Worm (Caenorhabditis elegans) whole organism, L2 larva: ENCODE data around the gene F43C11.16.

Source experiments
- C34F6.9 ChIP-seq: fragments of 150-350 bp; optimal IDR thresholded peaks from 2 replicates; lab custom pipeline; 2014; ENCODE audit warnings: missing biosample characterization, missing genetic modification characterization
- F13H6.1 ChIP-seq: sonication (generic microtip); optimal IDR thresholded peaks from 2 replicates; lab custom pipeline; 2016; ENCODE audit warnings: missing genetic modification characterization, missing compliant biosample characterization
- Y55F3AM.14 ChIP-seq: fragments of 200-800 bp; sonication (Bioruptor generic); optimal IDR thresholded peaks from 2 replicates; lab custom pipeline; 2018; ENCODE audit warnings: mild to moderate bottlenecking, missing genetic modification characterization, missing compliant biosample characterization
- ZK546.5 ChIP-seq: sonication (generic microtip); optimal IDR thresholded peaks from 2 replicates; lab custom pipeline; 2017; ENCODE audit warnings: missing biosample characterization, missing genetic modification characterization
- alr-1 ChIP-seq: fragments of 150-350 bp; optimal IDR thresholded peaks from 2 replicates; lab custom pipeline; 2014; ENCODE audit warnings: missing biosample characterization, missing genetic modification characterization
- aly-2 ChIP-seq: fragments of 150-350 bp; optimal IDR thresholded peaks from 2 replicates; lab custom pipeline; 2014; ENCODE audit warnings: missing biosample characterization, missing genetic modification characterization
- ama-1 ChIP-seq: fragments of 150-350 bp; optimal IDR thresholded peaks from 2 replicates; lab custom pipeline; 2018; ENCODE audit warnings: inconsistent platforms
- blmp-1 ChIP-seq: sonication (generic microtip); optimal IDR thresholded peaks from 2 replicates; lab custom pipeline; 2017; ENCODE audit warnings: missing genetic modification characterization, mild to moderate bottlenecking, missing compliant biosample characterization, antibody characterized with exemption, moderate library complexity; ENCODE audit not compliant: insufficient read depth
- ceh-16 ChIP-seq: fragments of 150-350 bp; optimal IDR thresholded peaks from 2 replicates; lab custom pipeline; 2014; ENCODE audit warnings: missing biosample characterization, missing genetic modification characterization
- ceh-82 ChIP-seq: fragments of 150-350 bp; optimal IDR thresholded peaks from 2 replicates; lab custom pipeline; 2014; ENCODE audit warnings: missing biosample characterization, missing genetic modification characterization
- crh-2 ChIP-seq: sonication (generic microtip); optimal IDR thresholded peaks from 2 replicates; lab custom pipeline; 2017; ENCODE audit warnings: missing biosample characterization, missing genetic modification characterization
- elt-1 ChIP-seq: fragments of 150-350 bp; optimal IDR thresholded peaks from 2 replicates; lab custom pipeline; 2014; ENCODE audit warnings: missing biosample characterization, missing genetic modification characterization
- fos-1 ChIP-seq: fragments of 150-350 bp; optimal IDR thresholded peaks from 2 replicates; lab custom pipeline; 2014; ENCODE audit warnings: missing biosample characterization, missing genetic modification characterization
- gmeb-1 ChIP-seq: fragments of 150-350 bp; optimal IDR thresholded peaks from 2 replicates; lab custom pipeline; 2014; ENCODE audit warnings: missing biosample characterization, missing genetic modification characterization
- lin-13 ChIP-seq: fragments of 150-350 bp; optimal IDR thresholded peaks from 2 replicates; lab custom pipeline; 2014; ENCODE audit warnings: missing biosample characterization, missing genetic modification reagents, missing genetic modification characterization
- mab-5 ChIP-seq: fragments of 150-350 bp; optimal IDR thresholded peaks from 2 replicates; lab custom pipeline; 2014; ENCODE audit warnings: missing biosample characterization, missing genetic modification characterization
- mbf-1 ChIP-seq: sonication (generic microtip); optimal IDR thresholded peaks from 2 replicates; lab custom pipeline; 2017; ENCODE audit warnings: missing biosample characterization, missing genetic modification characterization
- mdl-1 ChIP-seq, 2 experiments: fragments of 150-350 bp in 1 of 2; sonication (generic microtip) in 1 of 2; optimal IDR thresholded peaks; 2 replicates each; lab custom pipeline; 2017; ENCODE audit warnings: missing biosample characterization in 2 of 2, missing genetic modification characterization in 2 of 2
- nhr-10 ChIP-seq: sonication (generic microtip); optimal IDR thresholded peaks from 2 replicates; lab custom pipeline; 2017; ENCODE audit warnings: missing biosample characterization, missing genetic modification characterization
- nhr-11 ChIP-seq: fragments of 150-350 bp; optimal IDR thresholded peaks from 2 replicates; lab custom pipeline; 2014; ENCODE audit warnings: missing biosample characterization, missing genetic modification characterization
- nhr-12 ChIP-seq: fragments of 150-350 bp; optimal IDR thresholded peaks from 2 replicates; lab custom pipeline; 2014; ENCODE audit warnings: missing biosample characterization, missing genetic modification characterization
- nhr-129 ChIP-seq: fragments of 150-350 bp; optimal IDR thresholded peaks from 2 replicates; lab custom pipeline; 2014; ENCODE audit warnings: missing biosample characterization, missing genetic modification characterization
- nhr-21 ChIP-seq: fragments of 150-350 bp; optimal IDR thresholded peaks from 2 replicates; lab custom pipeline; 2014; ENCODE audit warnings: missing biosample characterization, missing genetic modification characterization
- nhr-23 ChIP-seq: fragments of 150-350 bp; optimal IDR thresholded peaks from 2 replicates; lab custom pipeline; 2014; ENCODE audit warnings: missing biosample characterization, missing genetic modification reagents, missing genetic modification characterization
- nhr-237 ChIP-seq: fragments of 150-350 bp; optimal IDR thresholded peaks from 2 replicates; lab custom pipeline; 2014; ENCODE audit warnings: missing biosample characterization, missing genetic modification characterization
- nhr-25 ChIP-seq: fragments of 150-350 bp; sonication (generic microtip); optimal IDR thresholded peaks from 3 replicates; lab custom pipeline; 2014; ENCODE audit warnings: missing biosample characterization, missing genetic modification characterization
- nhr-6 ChIP-seq: fragments of 150-350 bp; optimal IDR thresholded peaks from 2 replicates; lab custom pipeline; 2014; ENCODE audit warnings: missing biosample characterization, missing genetic modification characterization
- nhr-77 ChIP-seq: fragments of 150-350 bp; optimal IDR thresholded peaks from 2 replicates; lab custom pipeline; 2014; ENCODE audit warnings: missing biosample characterization, missing genetic modification characterization
- peb-1 ChIP-seq: fragments of 150-350 bp; optimal IDR thresholded peaks from 2 replicates; lab custom pipeline; 2014; ENCODE audit warnings: missing biosample characterization, missing genetic modification characterization
- sma-9 ChIP-seq, 2 experiments: fragments of 150-350 bp in 1 of 2; sonication (generic microtip) in 1 of 2; optimal IDR thresholded peaks; 2 replicates each; lab custom pipeline; 2014 to 2016; ENCODE audit warnings: missing genetic modification characterization in 2 of 2, mild to moderate bottlenecking in 1 of 2, missing biosample characterization in 1 of 2, missing compliant biosample characterization in 1 of 2, missing genetic modification reagents in 1 of 2, moderate library complexity in 1 of 2
- snpc-4 ChIP-seq: fragments of 150-350 bp; optimal IDR thresholded peaks from 2 replicates; lab custom pipeline; 2014; ENCODE audit warnings: missing biosample characterization, missing genetic modification characterization
- unc-55 ChIP-seq: fragments of 150-350 bp; sonication (generic microtip); optimal IDR thresholded peaks from 3 replicates; lab custom pipeline; 2014; ENCODE audit warnings: missing biosample characterization, missing genetic modification reagents, missing genetic modification characterization
- unc-62 ChIP-seq: fragments of 150-350 bp; optimal IDR thresholded peaks from 2 replicates; lab custom pipeline; 2014; ENCODE audit warnings: missing biosample characterization, missing genetic modification reagents, missing genetic modification characterization
- zag-1 ChIP-seq: fragments of 150-350 bp; optimal IDR thresholded peaks from 2 replicates; lab custom pipeline; 2014; ENCODE audit warnings: missing biosample characterization, missing genetic modification characterization
- ztf-1 ChIP-seq: fragments of 200-800 bp; sonication (Bioruptor generic); conservative IDR thresholded peaks from 2 replicates; pipeline ENCODE4 v1.3.6; 2022; ENCODE audit warnings: missing genetic modification characterization, missing compliant biosample characterization
- ztf-11 ChIP-seq: sonication (generic microtip); optimal IDR thresholded peaks from 2 replicates; lab custom pipeline; 2017; ENCODE audit warnings: missing biosample characterization, missing genetic modification characterization
- ztf-4 ChIP-seq: fragments of 150-350 bp; optimal IDR thresholded peaks from 2 replicates; lab custom pipeline; 2014; ENCODE audit warnings: missing biosample characterization, missing genetic modification characterization

Gene F43C11.16

DNA sequence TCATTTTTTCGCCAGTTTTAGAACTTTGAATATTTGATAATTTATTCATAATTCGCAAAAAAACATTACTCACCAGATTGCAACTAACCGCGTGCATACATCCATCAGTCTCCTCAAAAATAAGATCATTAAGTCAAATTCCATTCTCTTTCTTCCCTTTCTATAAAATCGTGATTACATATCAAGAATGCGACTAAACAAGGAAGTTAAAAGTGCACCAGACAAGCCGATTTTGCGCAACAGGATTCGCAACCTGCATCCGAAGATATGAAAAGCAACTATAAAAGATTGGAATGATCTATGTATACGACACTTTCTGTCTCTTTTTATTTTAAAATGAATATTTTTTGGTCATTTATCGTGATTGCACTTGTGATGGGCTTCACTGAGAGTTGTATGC lies 9.1 kb upstream of the F43C11.16 start, which contains the start of gene hpo-25:
Gene hpo-25 (plus strand): TSS at position 301 of the 400 bp plus-strand sequence.
- TF ChIP-seq fos-1 (tag; lab: Kevin White, UChicago) (no peak), ZK546.5 (tag; lab: Kevin White, UChicago) (no peak), ceh-82 (tag; lab: Kevin White, UChicago) (no peak), unc-55 (GFP tag; lab: Kevin White, UChicago) (no peak), gmeb-1 (tag; lab: Kevin White, UChicago) (no peak), ztf-1 (GFP tag; lab: Robert Waterston, UW) (no peak), C34F6.9 (no peak), lin-13 (GFP tag; lab: Kevin White, UChicago) (no peak), crh-2 (no peak), aly-2 (tag; lab: Kevin White, UChicago) (no peak), alr-1 (tag; lab: Kevin White, UChicago) (no peak), sma-9 (GFP tag; optimal IDR thresholded peaks at IDR 0.05; lab: Kevin White, UChicago) (no peak), sma-9 (tag; optimal IDR thresholded peaks at IDR 0.05; lab: Kevin White, UChicago) (no peak), nhr-23 (no peak), nhr-77 (tag; lab: Kevin White, UChicago) (no peak), unc-62 (GFP tag; lab: Kevin White, UChicago) (no peak), ztf-11 (tag; lab: Kevin White, UChicago) (no peak), nhr-237 (tag; lab: Kevin White, UChicago) (no peak), blmp-1 (tag; lab: Kevin White, UChicago) (no peak), nhr-25 (tag; lab: Kevin White, UChicago) (no peak), Y55F3AM.14 (no peak)

DNA sequence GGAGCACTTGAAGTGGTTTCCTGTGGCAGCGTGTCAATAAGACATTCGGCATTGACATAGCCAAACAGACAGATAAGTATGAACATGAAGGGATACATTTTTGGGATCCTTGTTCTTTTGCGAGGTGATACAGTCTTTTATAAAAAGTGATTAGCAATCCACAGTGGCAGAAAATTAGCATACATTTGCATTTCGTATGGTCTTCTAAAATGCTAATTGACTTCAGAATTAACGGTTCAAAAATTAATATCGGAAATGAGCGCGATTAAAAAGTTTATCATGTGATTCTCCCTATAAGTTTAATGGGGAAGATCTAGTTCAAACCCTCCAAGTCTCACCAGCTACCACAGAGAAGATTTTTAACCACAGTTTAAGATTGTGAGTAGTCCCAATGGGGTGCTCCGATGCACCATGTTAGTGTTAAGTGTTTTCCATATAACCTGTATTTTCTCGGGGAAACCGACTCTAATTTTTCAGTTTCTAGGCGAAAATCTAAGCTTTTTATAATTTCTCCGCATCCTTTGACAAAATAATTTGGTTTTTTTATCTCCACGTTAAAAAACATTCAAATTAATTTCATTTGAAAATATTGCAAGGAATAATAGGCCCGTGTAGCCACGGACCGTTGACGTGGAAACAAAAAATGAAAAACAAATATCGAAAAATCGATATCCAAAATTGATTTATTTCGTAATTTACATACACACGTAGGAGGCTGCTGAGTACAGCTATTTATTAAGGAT lies 6.9 kb upstream of the F43C11.16 start, which contains the start of the genes F43C11.12 and F16G10.5:
Gene F43C11.12 (minus strand): TSS at position 101 of the 743 bp plus-strand sequence.
Gene F16G10.5 (plus strand): TSS at position 693 of the 743 bp plus-strand sequence.
- TF ChIP-seq nhr-11 (no peak), zag-1 (tag; lab: Kevin White, UChicago) (no peak), nhr-10 (tag; lab: Kevin White, UChicago) (no peak), snpc-4 (tag; lab: Kevin White, UChicago) (no peak), ZK546.5 (tag; lab: Kevin White, UChicago) (no peak), nhr-21 (tag; lab: Kevin White, UChicago) (no peak), C34F6.9 (no peak), ztf-4 (tag; lab: Kevin White, UChicago) (no peak), peb-1 (tag; lab: Kevin White, UChicago) (no peak), blmp-1 (tag; lab: Kevin White, UChicago) (no peak)
- TF ChIP-seq, all 48 proteins: peak for 0

DNA sequence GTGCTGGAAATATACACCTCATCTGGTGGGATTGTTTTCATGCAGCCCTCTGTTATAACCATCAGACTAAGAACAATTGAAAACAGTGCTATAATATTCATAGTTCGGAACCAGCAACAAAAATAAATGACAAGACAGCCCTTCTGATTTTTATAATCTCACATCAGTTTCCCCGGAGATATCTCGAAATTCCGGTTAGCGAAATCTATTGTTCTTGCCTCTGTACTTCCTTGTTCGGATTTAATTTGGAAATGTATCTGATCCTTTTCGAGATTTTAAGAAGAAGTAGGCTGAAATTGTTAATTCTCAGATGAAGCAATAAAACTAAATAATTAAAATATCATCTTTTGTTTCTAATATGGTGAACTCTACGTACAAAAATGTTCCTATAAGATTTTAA lies 3.8 kb upstream of the F43C11.16 start, which contains the start of gene F43C11.11:
Gene F43C11.11 (minus strand): TSS at position 101 of the 400 bp plus-strand sequence.
- TF ChIP-seq ztf-4 (tag; lab: Kevin White, UChicago) (no peak), ama-1 (lab: Kevin White, UChicago) (no peak), crh-2 (no peak), ztf-11 (tag; lab: Kevin White, UChicago) (no peak), nhr-21 (tag; lab: Kevin White, UChicago) (no peak)

DNA sequence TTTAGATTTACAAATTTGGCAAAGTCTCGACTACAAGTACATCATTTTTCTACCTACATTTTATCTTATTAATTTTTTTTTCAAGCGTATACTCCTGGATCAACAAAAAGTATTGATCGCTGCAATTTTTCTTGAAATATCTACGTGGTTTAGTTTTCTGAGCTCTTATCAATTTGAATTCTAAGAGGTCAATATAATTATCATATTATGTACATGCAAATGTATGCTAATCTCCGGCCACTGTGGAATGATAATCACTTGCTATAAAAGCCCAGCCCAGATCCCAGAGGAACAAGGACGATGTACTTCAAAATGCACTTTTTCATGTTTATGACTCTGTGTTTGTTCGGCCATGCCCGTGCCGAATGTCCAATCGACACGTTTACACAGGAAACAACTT lies 3.1 kb downstream of the F43C11.16 start, which contains the start of gene F43C11.1:
Gene F43C11.1 (plus strand): TSS at position 301 of the 400 bp plus-strand sequence.
- TF ChIP-seq mbf-1 (tag; lab: Kevin White, UChicago) = no peak
- TF ChIP-seq zag-1 (tag; lab: Kevin White, UChicago) = no peak
- TF ChIP-seq unc-62 (GFP tag; lab: Kevin White, UChicago) = no peak
- TF ChIP-seq nhr-6 (tag; lab: Kevin White, UChicago) = no peak
- no peak for TF ChIP-seq mdl-1 (tag; optimal IDR thresholded peaks at IDR 0.05; lab: Kevin White, UChicago)
- no peak for TF ChIP-seq crh-2
- TF ChIP-seq nhr-25 (tag; lab: Kevin White, UChicago) = no peak
- no peak for TF ChIP-seq sma-9 (GFP tag; optimal IDR thresholded peaks at IDR 0.05; lab: Kevin White, UChicago)
- TF ChIP-seq sma-9 (tag; optimal IDR thresholded peaks at IDR 0.05; lab: Kevin White, UChicago) = no peak
- no peak for TF ChIP-seq mab-5 (tag; lab: Kevin White, UChicago)
- no peak for TF ChIP-seq unc-55 (GFP tag; lab: Kevin White, UChicago)
- TF ChIP-seq blmp-1 (tag; lab: Kevin White, UChicago) = no peak
- no peak for TF ChIP-seq nhr-129 (tag; lab: Kevin White, UChicago)
- TF ChIP-seq nhr-21 (tag; lab: Kevin White, UChicago) = no peak
- TF ChIP-seq ama-1 (lab: Kevin White, UChicago) = no peak
- no peak for TF ChIP-seq nhr-12 (tag; lab: Kevin White, UChicago)
- no peak for TF ChIP-seq ceh-16 (tag; lab: Kevin White, UChicago)
- TF ChIP-seq F13H6.1 = no peak
- TF ChIP-seq elt-1 = no peak
- no peak for TF ChIP-seq ztf-1 (GFP tag; lab: Robert Waterston, UW)
